Worm (Caenorhabditis elegans): ENCODE measurements around the gene npr-43.

Gene npr-43

ce11 chrV:14355738-14356368 is 23.0 kb downstream of the npr-43 start, which contains the start of gene cyn-1 (continued):
- TF ChIP-seq ceh-39 (tag; optimal IDR thresholded peaks at IDR 0.05) (peak; percentile 25), mep-1 (tag; optimal IDR thresholded peaks at IDR 0.05) (peak; percentile 36)

DNA sequence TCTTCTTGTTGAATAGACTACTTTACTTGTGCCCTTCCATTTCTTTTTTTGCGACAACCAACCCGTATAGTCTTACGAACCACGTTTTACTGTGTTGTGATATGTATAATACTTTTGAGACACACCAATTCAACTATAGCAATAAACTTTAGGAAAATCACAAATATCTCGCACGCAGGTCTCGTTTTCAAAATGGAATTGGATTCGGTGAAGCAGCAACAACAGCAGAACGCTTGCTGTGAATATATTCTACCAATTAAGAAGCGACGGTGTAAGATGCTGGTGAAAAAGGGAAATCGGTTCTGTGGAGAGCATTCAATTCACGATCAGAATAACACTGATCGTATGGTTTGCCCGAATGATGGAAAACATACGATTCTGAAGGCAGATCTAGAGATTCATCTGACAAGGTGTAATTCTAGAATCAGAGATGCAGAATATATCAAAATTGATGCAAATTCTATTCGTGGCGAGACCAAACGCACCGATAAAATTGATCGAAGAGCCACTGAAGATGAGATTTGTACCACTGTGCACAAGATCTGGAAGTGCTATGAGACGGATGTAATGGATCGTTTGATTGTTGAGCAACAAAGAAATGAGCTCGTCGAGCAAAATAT is 24.5 kb downstream of the npr-43 start, which contains the start of gene Y49A3A.3:
TSS of gene Y49A3A.3 (plus strand) at position 153 of the 620 bp plus-strand sequence.
- TF ChIP-seq drap-1 (GFP tag; optimal IDR thresholded peaks at IDR 0.05) (no peak), ces-1 (GFP tag; optimal IDR thresholded peaks at IDR 0.05) (no peak), nhr-2 (tag; optimal IDR thresholded peaks at IDR 0.05) (no peak), nhr-28 (tag; optimal IDR thresholded peaks at IDR 0.05) (no peak)

- TF ChIP-seq blmp-1 (tag; optimal IDR thresholded peaks at IDR 0.05): no peak
- TF ChIP-seq nhr-237 (tag; optimal IDR thresholded peaks at IDR 0.05): no peak
- no peak for TF ChIP-seq nhr-76 (tag; optimal IDR thresholded peaks at IDR 0.05)
- no peak for TF ChIP-seq ceh-43 (GFP tag; optimal IDR thresholded peaks at IDR 0.05)
- peak; percentile 26 for TF ChIP-seq drap-1 (GFP tag; optimal IDR thresholded peaks at IDR 0.05)
Observed at ce11 chrV:14352032-14352431, 26.9 kb downstream of the npr-43 start.

ce11 chrV:14351629-14352028 is 27.3 kb downstream of the npr-43 start, which contains the start of gene vha-13:
vha-13 (plus strand) TSS chrV:14351709.
- TF ChIP-seq pha-4 (tag; optimal IDR thresholded peaks at IDR 0.05) (no peak), tbx-8 (GFP tag; optimal IDR thresholded peaks at IDR 0.05) (no peak), drap-1 (GFP tag; optimal IDR thresholded peaks at IDR 0.05) (no peak), ham-2 (GFP tag; optimal IDR thresholded peaks at IDR 0.05) (no peak)

DNA sequence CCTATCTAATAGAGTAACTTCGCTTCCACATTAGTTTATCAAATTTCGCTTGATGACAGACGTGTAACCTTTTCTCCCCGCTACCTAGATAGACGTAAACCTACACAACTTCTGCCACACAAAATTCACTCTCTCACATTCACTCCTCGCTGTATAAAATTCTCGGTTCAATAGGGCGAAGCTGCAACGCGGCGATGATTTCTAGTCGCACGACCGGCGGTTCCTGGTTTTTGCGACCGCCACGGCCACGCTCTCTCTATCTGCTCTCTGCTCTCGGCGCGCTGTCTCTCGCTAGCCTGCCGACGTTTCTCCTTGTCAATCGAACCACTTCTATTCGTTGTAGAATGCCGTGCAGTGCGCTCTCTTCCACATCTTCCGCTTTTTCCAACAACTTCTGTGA is 27.9 kb downstream of the npr-43 start:
- TF ChIP-seq ztf-11 (tag; optimal IDR thresholded peaks at IDR 0.05) (peak; percentile 12), hlh-1 (tag; optimal IDR thresholded peaks at IDR 0.05) (no peak), unc-62 (GFP tag; optimal IDR thresholded peaks at IDR 0.05) (peak; percentile 9), blmp-1 (tag; optimal IDR thresholded peaks at IDR 0.05) (no peak), nhr-237 (tag; optimal IDR thresholded peaks at IDR 0.05) (peak; percentile 56), ceh-83 (GFP tag; optimal IDR thresholded peaks at IDR 0.05) (peak; percentile 32), mep-1 (tag; optimal IDR thresholded peaks at IDR 0.05) (peak; percentile 6), snpc-4 (tag; optimal IDR thresholded peaks at IDR 0.05) (no peak), ham-2 (GFP tag; optimal IDR thresholded peaks at IDR 0.05) (peak; percentile 54), flh-1 (GFP tag; optimal IDR thresholded peaks at IDR 0.05) (no peak), drap-1 (GFP tag; optimal IDR thresholded peaks at IDR 0.05) (peak; percentile 58), mab-5 (tag; optimal IDR thresholded peaks at IDR 0.05) (no peak), lsy-2 (tag; optimal IDR thresholded peaks at IDR 0.05) (peak; percentile 31), nhr-2 (tag; optimal IDR thresholded peaks at IDR 0.05) (no peak), M03D4.4 (tag; optimal IDR thresholded peaks at IDR 0.05) (peak; percentile 2), lin-13 (tag; optimal IDR thresholded peaks at IDR 0.05) (no peak), ces-1 (GFP tag; optimal IDR thresholded peaks at IDR 0.05) (peak; percentile 9)

DNA sequence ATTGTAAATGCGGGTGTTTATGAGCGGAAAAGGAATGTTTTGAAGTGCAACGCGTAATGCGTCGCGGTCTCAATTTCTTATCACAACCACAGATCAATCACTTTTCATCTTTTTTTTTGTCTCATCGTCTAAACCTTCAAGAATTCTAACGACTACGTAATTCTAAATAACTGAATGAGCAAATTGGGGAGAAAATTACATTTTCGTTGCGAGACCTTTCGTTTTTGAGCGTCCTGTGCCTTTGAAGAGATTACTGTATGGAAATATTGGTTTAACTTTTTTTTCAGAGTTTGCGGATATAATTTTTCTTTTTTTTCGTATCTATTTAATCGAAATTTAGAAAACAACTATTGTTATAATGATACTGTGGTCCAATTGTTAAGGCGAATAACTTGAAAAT is 28.4 kb downstream of the npr-43 start:
- TF ChIP-seq blmp-1 (tag; optimal IDR thresholded peaks at IDR 0.05) (no peak), unc-39 (tag; optimal IDR thresholded peaks at IDR 0.05) (no peak), ceh-39 (tag; optimal IDR thresholded peaks at IDR 0.05) (no peak), nhr-2 (tag; optimal IDR thresholded peaks at IDR 0.05) (no peak), hlh-1 (tag; optimal IDR thresholded peaks at IDR 0.05) (no peak), mls-2 (tag; optimal IDR thresholded peaks at IDR 0.05) (no peak), ces-1 (GFP tag; optimal IDR thresholded peaks at IDR 0.05) (no peak), snpc-4 (tag; optimal IDR thresholded peaks at IDR 0.05) (no peak), ceh-43 (GFP tag; optimal IDR thresholded peaks at IDR 0.05) (no peak), lsy-2 (tag; optimal IDR thresholded peaks at IDR 0.05) (no peak), ceh-83 (GFP tag; optimal IDR thresholded peaks at IDR 0.05) (no peak), ham-2 (GFP tag; optimal IDR thresholded peaks at IDR 0.05) (no peak)

DNA sequence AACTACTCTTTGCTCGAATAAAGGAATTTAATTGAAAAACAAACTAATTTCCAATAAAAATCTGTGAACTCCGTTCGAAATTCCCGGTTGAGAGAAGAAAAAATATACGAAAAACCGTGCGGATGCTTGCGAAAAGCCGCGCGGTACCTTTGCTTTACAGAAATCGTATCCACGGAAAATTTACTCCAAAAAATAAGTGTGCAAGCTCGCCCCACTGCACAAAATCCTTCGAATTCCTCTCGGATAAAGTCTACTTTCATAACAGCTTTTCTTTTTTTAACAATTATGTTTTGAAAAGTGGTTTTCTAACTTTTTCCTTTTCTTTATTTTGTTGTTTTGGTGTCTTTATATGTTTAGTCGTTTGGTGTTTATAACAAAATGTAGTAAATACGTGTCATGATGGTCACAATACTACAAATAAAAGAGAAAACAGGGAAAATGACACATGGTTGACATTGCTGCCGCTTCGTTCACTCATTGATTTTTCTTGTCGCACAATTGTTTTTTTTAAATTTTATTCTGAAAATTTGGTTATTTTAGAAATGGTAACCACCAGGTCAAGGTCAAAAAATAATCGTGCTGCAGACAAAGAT is 31.6 kb downstream of the npr-43 start, which contains the start of gene cept-2:
TSS of gene cept-2 (plus strand) at position 533 of the 593 bp plus-strand sequence.
- TF ChIP-seq ham-2 (GFP tag; optimal IDR thresholded peaks at IDR 0.05) (no peak), unc-62 (GFP tag; optimal IDR thresholded peaks at IDR 0.05) (peak; percentile 27), flh-1 (GFP tag; optimal IDR thresholded peaks at IDR 0.05) (no peak), unc-39 (tag; optimal IDR thresholded peaks at IDR 0.05) (no peak), pha-4 (tag; optimal IDR thresholded peaks at IDR 0.05) (peak; percentile 58), ceh-43 (GFP tag; optimal IDR thresholded peaks at IDR 0.05) (no peak), sem-2 (GFP tag; optimal IDR thresholded peaks at IDR 0.05) (no peak), mab-5 (tag; optimal IDR thresholded peaks at IDR 0.05) (no peak), ztf-11 (tag; optimal IDR thresholded peaks at IDR 0.05) (no peak), nhr-237 (tag; optimal IDR thresholded peaks at IDR 0.05) (peak; percentile 86), mls-2 (tag; optimal IDR thresholded peaks at IDR 0.05) (no peak), cnd-1 (tag; optimal IDR thresholded peaks at IDR 0.05) (peak; percentile 2), nhr-2 (tag; optimal IDR thresholded peaks at IDR 0.05) (peak; percentile 8), sptf-1 (tag; optimal IDR thresholded peaks at IDR 0.05) (peak; percentile 56), snpc-4 (tag; optimal IDR thresholded peaks at IDR 0.05) (no peak), zip-8 (tag; optimal IDR thresholded peaks at IDR 0.05) (no peak), mep-1 (tag; optimal IDR thresholded peaks at IDR 0.05) (peak; percentile 97), drap-1 (GFP tag; optimal IDR thresholded peaks at IDR 0.05) (peak; percentile 49), tbx-8 (GFP tag; optimal IDR thresholded peaks at IDR 0.05) (no peak), nhr-76 (tag; optimal IDR thresholded peaks at IDR 0.05) (no peak), elt-3 (tag; optimal IDR thresholded peaks at IDR 0.05) (no peak), ceh-39 (tag; optimal IDR thresholded peaks at IDR 0.05) (peak; percentile 12), ces-1 (GFP tag; optimal IDR thresholded peaks at IDR 0.05) (no peak), lin-13 (tag; optimal IDR thresholded peaks at IDR 0.05) (peak; percentile 70), blmp-1 (tag; optimal IDR thresholded peaks at IDR 0.05) (no peak), nhr-28 (tag; optimal IDR thresholded peaks at IDR 0.05) (no peak), unc-120 (tag; optimal IDR thresholded peaks at IDR 0.05; ENCODE audit: poor library complexity, severe bottlenecking) (no peak)

Data from whole organism, mixed stage, embryonic.